Fruit fly (Drosophila melanogaster) Kc167 (cell line): ENCODE results near the gene CG43055.

Experiments
- Sin3A ChIP-seq: fragments of >200 bp; optimal IDR thresholded peaks from 2 replicates; lab custom pipeline; 2018; ENCODE audit warnings: missing external identifiers
- h ChIP-seq: fragments of >200 bp; optimal IDR thresholded peaks from 3 replicates; lab custom pipeline; 2018; ENCODE audit warnings: missing external identifiers
- psq ChIP-seq: fragments of >200 bp; optimal IDR thresholded peaks from 2 replicates; lab custom pipeline; 2017; ENCODE audit warnings: missing external identifiers
- ttk ChIP-seq: sonication (Bioruptor generic); optimal IDR thresholded peaks from 2 replicates; lab custom pipeline; 2017; ENCODE audit warnings: missing external identifiers

DNA sequence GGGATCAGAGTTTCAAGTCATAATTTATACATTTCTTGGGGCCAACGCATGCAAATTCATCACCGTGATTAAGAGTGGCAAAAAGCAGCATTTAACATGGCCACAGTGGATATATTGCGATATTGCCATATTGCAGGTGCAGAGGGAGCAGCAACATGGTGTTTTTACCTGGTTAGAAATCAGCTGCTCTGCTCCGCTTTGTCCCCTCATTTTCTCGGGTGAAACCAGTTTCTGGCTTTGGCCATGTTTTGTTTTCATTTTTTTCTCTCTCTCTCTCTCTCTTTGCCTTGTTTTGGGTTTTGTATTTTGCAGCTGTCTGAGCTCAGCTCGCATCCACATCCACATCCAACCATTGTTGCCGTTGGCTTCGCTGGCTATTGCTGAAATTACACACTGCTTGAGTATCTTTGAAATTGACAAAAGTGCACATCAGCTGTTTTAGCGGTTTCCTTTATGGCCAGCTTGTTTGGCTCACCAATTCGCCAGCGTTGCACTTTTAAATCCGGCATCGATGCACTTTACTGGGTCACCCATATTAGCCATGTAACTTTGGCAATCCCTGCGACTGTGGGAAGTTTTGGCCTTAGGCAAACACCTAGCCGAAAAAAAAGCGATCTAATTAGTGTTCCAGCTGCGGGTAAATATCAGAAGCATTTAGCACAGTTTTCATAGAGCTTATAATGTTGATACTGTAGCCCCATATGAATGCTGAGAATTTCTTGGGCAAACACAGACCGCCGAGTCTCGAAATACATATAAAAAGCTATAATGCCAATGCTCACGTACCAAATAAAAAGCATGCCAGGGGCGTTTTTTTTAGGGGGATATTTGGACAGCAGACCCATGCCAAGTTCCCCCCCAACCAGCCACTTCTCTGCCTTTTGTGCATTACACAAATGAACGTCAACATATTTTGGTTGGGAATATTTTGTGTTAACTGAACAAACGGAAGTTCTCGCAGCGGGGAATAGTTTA, 35.6 kb upstream of the CG43055 start:
- TF ChIP-seq psq (lab: Kevin White, UChicago) (no peak), ttk (no peak), Sin3A (lab: Kevin White, UChicago) (no peak), h (lab: Kevin White, UChicago) (no peak)
